Worm (Caenorhabditis elegans): Measurements from ENCODE around the gene unc-130.
A peak's percentile ranks its signal among the peaks of the same experiment; 100 is the strongest.

Gene unc-130

ce11 chrII:11240214-11240613, 41.6 kb upstream of the unc-130 start:
- TF ChIP-seq ces-1 (GFP tag; optimal IDR thresholded peaks at IDR 0.05) = no peak
- no peak for TF ChIP-seq elt-3 (tag; optimal IDR thresholded peaks at IDR 0.05)
- TF ChIP-seq unc-39 (tag; optimal IDR thresholded peaks at IDR 0.05) = no peak
- TF ChIP-seq ceh-43 (GFP tag; optimal IDR thresholded peaks at IDR 0.05) = no peak
- TF ChIP-seq sem-2 (GFP tag; optimal IDR thresholded peaks at IDR 0.05) = no peak
- TF ChIP-seq zip-8 (tag; optimal IDR thresholded peaks at IDR 0.05) = no peak
- TF ChIP-seq elt-1 (tag; optimal IDR thresholded peaks at IDR 0.05; ENCODE audit: borderline replicate concordance, insufficient read depth) = no peak
- TF ChIP-seq unc-62 (GFP tag; optimal IDR thresholded peaks at IDR 0.05) = no peak
- TF ChIP-seq hlh-1 (tag; optimal IDR thresholded peaks at IDR 0.05) = no peak
- no peak for TF ChIP-seq M03D4.4 (tag; optimal IDR thresholded peaks at IDR 0.05)
- no peak for TF ChIP-seq tbx-8 (GFP tag; optimal IDR thresholded peaks at IDR 0.05)
- no peak for TF ChIP-seq unc-120 (tag; optimal IDR thresholded peaks at IDR 0.05; ENCODE audit: poor library complexity, severe bottlenecking)

- no peak for TF ChIP-seq flh-1 (GFP tag; optimal IDR thresholded peaks at IDR 0.05)
- TF ChIP-seq zip-8 (tag; optimal IDR thresholded peaks at IDR 0.05) = no peak
- no peak for TF ChIP-seq unc-120 (tag; optimal IDR thresholded peaks at IDR 0.05; ENCODE audit: poor library complexity, severe bottlenecking)
- no peak for TF ChIP-seq sem-2 (GFP tag; optimal IDR thresholded peaks at IDR 0.05)
- no peak for TF ChIP-seq elt-3 (tag; optimal IDR thresholded peaks at IDR 0.05)
- no peak for TF ChIP-seq ceh-83 (GFP tag; optimal IDR thresholded peaks at IDR 0.05)
- TF ChIP-seq ztf-11 (tag; optimal IDR thresholded peaks at IDR 0.05) = no peak
- TF ChIP-seq sptf-1 (tag; optimal IDR thresholded peaks at IDR 0.05) = no peak
- no peak for TF ChIP-seq snpc-4 (tag; optimal IDR thresholded peaks at IDR 0.05)
- TF ChIP-seq nhr-237 (tag; optimal IDR thresholded peaks at IDR 0.05) = no peak
- no peak for TF ChIP-seq mep-1 (tag; optimal IDR thresholded peaks at IDR 0.05)
- no peak for TF ChIP-seq M03D4.4 (tag; optimal IDR thresholded peaks at IDR 0.05)
- no peak for TF ChIP-seq elt-1 (tag; optimal IDR thresholded peaks at IDR 0.05; ENCODE audit: borderline replicate concordance, insufficient read depth)
- no peak for TF ChIP-seq lin-32 (GFP tag; optimal IDR thresholded peaks at IDR 0.05)
Observed at ce11 chrII:11240963-11241362, 40.8 kb upstream of the unc-130 start.

DNA sequence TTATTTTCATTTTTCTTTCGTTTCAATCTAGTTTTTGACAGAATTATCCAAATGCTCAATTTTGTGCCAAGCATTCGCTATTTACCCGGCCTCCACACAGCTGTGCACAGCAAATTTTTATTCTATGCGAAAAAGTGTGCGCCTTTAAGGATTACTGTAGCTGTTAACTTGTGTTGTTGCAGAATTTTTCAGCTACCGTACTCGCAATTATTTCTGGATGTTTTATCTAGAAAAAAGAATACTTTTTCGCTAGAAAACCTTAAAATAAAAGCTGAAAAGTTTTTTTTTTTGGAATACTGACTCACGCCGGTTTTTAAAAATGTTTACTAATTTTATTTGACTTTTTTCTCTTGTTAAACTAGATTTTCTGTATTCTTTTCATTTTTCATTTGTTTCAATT, 40.3 kb upstream of the unc-130 start:
- TF ChIP-seq nhr-237 (tag; optimal IDR thresholded peaks at IDR 0.05) (no peak), elt-1 (tag; optimal IDR thresholded peaks at IDR 0.05; ENCODE audit: borderline replicate concordance, insufficient read depth) (no peak), ceh-83 (GFP tag; optimal IDR thresholded peaks at IDR 0.05) (no peak), sem-2 (GFP tag; optimal IDR thresholded peaks at IDR 0.05) (no peak), M03D4.4 (tag; optimal IDR thresholded peaks at IDR 0.05) (no peak), blmp-1 (tag; optimal IDR thresholded peaks at IDR 0.05) (no peak), mep-1 (tag; optimal IDR thresholded peaks at IDR 0.05) (no peak), pha-4 (tag; optimal IDR thresholded peaks at IDR 0.05) (no peak), hlh-1 (tag; optimal IDR thresholded peaks at IDR 0.05) (no peak), zip-8 (tag; optimal IDR thresholded peaks at IDR 0.05) (no peak), elt-3 (tag; optimal IDR thresholded peaks at IDR 0.05) (no peak), mab-5 (tag; optimal IDR thresholded peaks at IDR 0.05) (no peak), unc-120 (tag; optimal IDR thresholded peaks at IDR 0.05; ENCODE audit: poor library complexity, severe bottlenecking) (no peak)

DNA sequence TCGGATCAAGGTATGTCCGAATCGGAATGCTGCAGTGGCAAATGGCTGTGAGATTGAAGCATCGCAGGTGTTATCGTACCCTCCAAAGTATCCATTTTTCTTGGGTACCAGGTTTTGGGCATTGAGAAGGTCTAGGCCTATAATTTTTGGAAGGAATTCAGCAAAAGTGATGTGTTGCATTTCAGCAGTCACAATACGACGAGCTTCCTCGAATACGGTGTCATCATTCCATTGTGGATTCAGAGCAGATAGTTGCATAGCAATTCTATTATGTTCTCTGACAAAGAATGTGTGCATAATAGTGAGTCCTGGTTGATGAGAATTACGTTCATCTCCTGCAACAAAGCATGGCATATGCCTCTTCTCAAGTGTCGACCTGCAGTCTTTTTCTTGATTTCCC, 38.8 kb upstream of the unc-130 start:
- TF ChIP-seq flh-1 (GFP tag; optimal IDR thresholded peaks at IDR 0.05) = no peak
- TF ChIP-seq ztf-11 (tag; optimal IDR thresholded peaks at IDR 0.05) = no peak
- TF ChIP-seq lin-13 (tag; optimal IDR thresholded peaks at IDR 0.05) = no peak
- TF ChIP-seq cnd-1 (tag; optimal IDR thresholded peaks at IDR 0.05) = no peak
- no peak for TF ChIP-seq nhr-12 (tag; optimal IDR thresholded peaks at IDR 0.05)
- no peak for TF ChIP-seq hlh-1 (tag; optimal IDR thresholded peaks at IDR 0.05)
- no peak for TF ChIP-seq nhr-28 (tag; optimal IDR thresholded peaks at IDR 0.05)
- no peak for TF ChIP-seq mls-2 (tag; optimal IDR thresholded peaks at IDR 0.05)
- TF ChIP-seq elt-3 (tag; optimal IDR thresholded peaks at IDR 0.05) = no peak
- TF ChIP-seq unc-120 (tag; optimal IDR thresholded peaks at IDR 0.05; ENCODE audit: poor library complexity, severe bottlenecking) = no peak
- no peak for TF ChIP-seq blmp-1 (tag; optimal IDR thresholded peaks at IDR 0.05)
- TF ChIP-seq bed-3 (GFP tag; optimal IDR thresholded peaks at IDR 0.05) = no peak
- no peak for TF ChIP-seq unc-39 (tag; optimal IDR thresholded peaks at IDR 0.05)
- no peak for TF ChIP-seq zip-8 (tag; optimal IDR thresholded peaks at IDR 0.05)

- TF ChIP-seq zip-8 (tag; optimal IDR thresholded peaks at IDR 0.05) (no peak), blmp-1 (tag; optimal IDR thresholded peaks at IDR 0.05) (peak; percentile 73)
Observed at ce11 chrII:11246506-11246905, 35.3 kb upstream of the unc-130 start.

ce11 chrII:11247414-11247813, 34.4 kb upstream of the unc-130 start, which contains the start of gene T06D8.10:
Gene T06D8.10 (minus strand): TSS chrII:11247514.
- TF ChIP-seq nhr-28 (tag; optimal IDR thresholded peaks at IDR 0.05) (no peak), M03D4.4 (tag; optimal IDR thresholded peaks at IDR 0.05) (no peak), nhr-12 (tag; optimal IDR thresholded peaks at IDR 0.05) (no peak), nhr-2 (tag; optimal IDR thresholded peaks at IDR 0.05) (no peak), drap-1 (GFP tag; optimal IDR thresholded peaks at IDR 0.05) (no peak), ham-2 (GFP tag; optimal IDR thresholded peaks at IDR 0.05) (no peak), ces-1 (GFP tag; optimal IDR thresholded peaks at IDR 0.05) (no peak), sem-2 (GFP tag; optimal IDR thresholded peaks at IDR 0.05) (no peak), nhr-237 (tag; optimal IDR thresholded peaks at IDR 0.05) (no peak), blmp-1 (tag; optimal IDR thresholded peaks at IDR 0.05) (no peak), elt-3 (tag; optimal IDR thresholded peaks at IDR 0.05) (no peak), lsy-2 (tag; optimal IDR thresholded peaks at IDR 0.05) (no peak), elt-1 (tag; optimal IDR thresholded peaks at IDR 0.05; ENCODE audit: borderline replicate concordance, insufficient read depth) (no peak), ceh-83 (GFP tag; optimal IDR thresholded peaks at IDR 0.05) (no peak)
